Worm (Caenorhabditis elegans) whole organism, young adult: Measurements from ENCODE around the gene C55A6.7.

Source experiments
- B0019.2 ChIP-seq: fragments of 200-800 bp; sonication (Bioruptor generic); conservative IDR thresholded peaks from 2 replicates; pipeline ENCODE4 v1.3.6; 2022; ENCODE audit warnings: missing genetic modification reagents, missing genetic modification characterization, missing compliant biosample characterization
- B0261.1 ChIP-seq: sonication (generic microtip); optimal IDR thresholded peaks from 2 replicates; lab custom pipeline; 2016; ENCODE audit warnings: mild to moderate bottlenecking, missing genetic modification characterization, moderate library complexity, missing compliant biosample characterization
- D2030.7 ChIP-seq: fragments of 200-800 bp; sonication (Bioruptor generic); IDR thresholded peaks from 2 replicates; pipeline ENCODE4 v1.3.6; 2022; ENCODE audit warnings: missing genetic modification reagents, missing genetic modification characterization, missing compliant biosample characterization
- F10E7.11 ChIP-seq: sonication (generic microtip); optimal IDR thresholded peaks from 2 replicates; lab custom pipeline; 2017; ENCODE audit warnings: mild to moderate bottlenecking, missing genetic modification characterization, moderate library complexity, missing compliant biosample characterization
- F55B11.4 ChIP-seq: sonication (generic microtip); optimal IDR thresholded peaks from 2 replicates; lab custom pipeline; 2016; ENCODE audit warnings: missing compliant biosample characterization, missing genetic modification characterization, borderline replicate concordance; ENCODE audit not compliant: insufficient read depth
- K11D2.4 ChIP-seq: fragments of 200-800 bp; sonication (Bioruptor generic); IDR thresholded peaks from 2 replicates; pipeline ENCODE4 v1.3.6; 2022; ENCODE audit warnings: missing genetic modification reagents, missing genetic modification characterization, missing compliant biosample characterization
- T07F8.4 ChIP-seq: sonication (generic microtip); optimal IDR thresholded peaks from 2 replicates; lab custom pipeline; 2016; ENCODE audit warnings: mild to moderate bottlenecking, missing genetic modification characterization, moderate library complexity, missing compliant biosample characterization
- Y53G8AR.9 ChIP-seq: fragments of 200-800 bp; sonication (Bioruptor generic); conservative IDR thresholded peaks from 2 replicates; pipeline ENCODE4 v1.3.6; 2022; ENCODE audit warnings: missing genetic modification reagents, missing genetic modification characterization, missing compliant biosample characterization
- Y67H2A.10 ChIP-seq: fragments of 200-800 bp; sonication (Bioruptor generic); conservative IDR thresholded peaks from 2 replicates; pipeline ENCODE4 v1.3.6; 2022; ENCODE audit warnings: missing genetic modification reagents, missing genetic modification characterization, missing compliant biosample characterization
- Y79H2A.3 ChIP-seq: fragments of 200-800 bp; sonication (Bioruptor generic); conservative IDR thresholded peaks from 2 replicates; pipeline ENCODE4 v1.3.6; 2022; ENCODE audit warnings: missing genetic modification reagents, missing genetic modification characterization, missing compliant biosample characterization
- Y95B8A.8 ChIP-seq: fragments of 200-800 bp; sonication (Bioruptor generic); IDR thresholded peaks from 2 replicates; pipeline ENCODE4 v1.3.6; 2022; ENCODE audit warnings: missing genetic modification reagents, missing genetic modification characterization, missing compliant biosample characterization
- akir-1 ChIP-seq: fragments of 200-800 bp; sonication (Bioruptor generic); optimal IDR thresholded peaks from 2 replicates; lab custom pipeline; 2018; ENCODE audit warnings: mild to moderate bottlenecking, missing genetic modification characterization, moderate library complexity, missing compliant biosample characterization
- ama-1 ChIP-seq, 3 experiments: fragments of 150-350 bp in 1 of 3; sonication (generic microtip) in 2 of 3; optimal IDR thresholded peaks; 2 replicates each; lab custom pipeline; 2014 to 2018; ENCODE audit warnings: missing biosample characterization in 2 of 3, missing genetic modification characterization in 2 of 3, missing genetic modification reagents in 2 of 3
- attf-3 ChIP-seq: fragments of 200-800 bp; sonication (Bioruptor generic); conservative IDR thresholded peaks from 2 replicates; pipeline ENCODE4 v1.3.6; 2022; ENCODE audit warnings: missing genetic modification reagents, missing genetic modification characterization, missing compliant biosample characterization
- attf-5 ChIP-seq: fragments of 200-800 bp; sonication (Bioruptor generic); optimal IDR thresholded peaks from 2 replicates; lab custom pipeline; 2018; ENCODE audit warnings: mild to moderate bottlenecking, missing genetic modification characterization, missing compliant biosample characterization
- bed-1 ChIP-seq: fragments of 200-800 bp; sonication (Bioruptor generic); IDR thresholded peaks from 2 replicates; pipeline ENCODE4 v1.3.6; 2022; ENCODE audit warnings: missing genetic modification reagents, missing genetic modification characterization, missing compliant biosample characterization
- bed-2 ChIP-seq: fragments of 200-800 bp; sonication (Bioruptor generic); IDR thresholded peaks from 2 replicates; pipeline ENCODE4 v1.3.6; 2022; ENCODE audit warnings: missing genetic modification reagents, missing genetic modification characterization, missing compliant biosample characterization
- ccch-3 ChIP-seq: fragments of 200-800 bp; sonication (Bioruptor generic); optimal IDR thresholded peaks from 2 replicates; lab custom pipeline; 2018; ENCODE audit warnings: mild to moderate bottlenecking, missing genetic modification characterization, missing compliant biosample characterization
- cebp-2 ChIP-seq: fragments of 200-800 bp; sonication (Bioruptor generic); IDR thresholded peaks from 2 replicates; pipeline ENCODE4 v1.3.6; 2022; ENCODE audit warnings: missing genetic modification characterization, missing compliant biosample characterization
- ceh-27 ChIP-seq: fragments of 200-800 bp; sonication (Bioruptor generic); optimal IDR thresholded peaks from 2 replicates; lab custom pipeline; 2018; ENCODE audit warnings: mild to moderate bottlenecking, missing genetic modification characterization, moderate library complexity, missing compliant biosample characterization
- ceh-40 ChIP-seq: fragments of 200-800 bp; sonication (Bioruptor generic); IDR thresholded peaks from 2 replicates; pipeline ENCODE4 v1.3.6; 2022; ENCODE audit warnings: missing genetic modification characterization, missing compliant biosample characterization
- ceh-79 ChIP-seq: sonication (generic microtip); optimal IDR thresholded peaks from 2 replicates; lab custom pipeline; 2017; ENCODE audit warnings: mild to moderate bottlenecking, missing genetic modification characterization, missing compliant biosample characterization
- chd-7 ChIP-seq: sonication (generic microtip); optimal IDR thresholded peaks from 2 replicates; lab custom pipeline; 2016; ENCODE audit warnings: mild to moderate bottlenecking, missing genetic modification characterization, moderate library complexity, missing compliant biosample characterization
- dpl-1 ChIP-seq: fragments of 150-350 bp; optimal IDR thresholded peaks from 2 replicates; lab custom pipeline; 2014; ENCODE audit warnings: missing biosample characterization, missing genetic modification reagents, missing genetic modification characterization
- egl-44 ChIP-seq: fragments of 200-800 bp; sonication (Bioruptor generic); IDR thresholded peaks from 2 replicates; pipeline ENCODE4 v1.3.6; 2022; ENCODE audit warnings: missing genetic modification reagents, missing genetic modification characterization, missing compliant biosample characterization
- fkh-3 ChIP-seq: sonication (generic microtip); optimal IDR thresholded peaks from 2 replicates; lab custom pipeline; 2016; ENCODE audit warnings: mild to moderate bottlenecking, missing genetic modification characterization, missing compliant biosample characterization
- hlh-26 ChIP-seq: fragments of 200-800 bp; sonication (Bioruptor generic); conservative IDR thresholded peaks from 2 replicates; pipeline ENCODE4 v1.3.6; 2022; ENCODE audit warnings: missing genetic modification reagents, missing genetic modification characterization, missing compliant biosample characterization
- hmg-1.2 ChIP-seq: fragments of 200-800 bp; sonication (Bioruptor generic); IDR thresholded peaks from 2 replicates; pipeline ENCODE4 v1.3.6; 2022; ENCODE audit warnings: missing genetic modification reagents, missing genetic modification characterization, missing compliant biosample characterization
- hsf-1 ChIP-seq: fragments of 200-800 bp; sonication (Bioruptor generic); IDR thresholded peaks from 2 replicates; pipeline ENCODE4 v1.3.6; 2022; ENCODE audit warnings: missing genetic modification reagents, missing genetic modification characterization, missing compliant biosample characterization
- lag-1 ChIP-seq: fragments of 200-800 bp; sonication (Bioruptor generic); IDR thresholded peaks from 2 replicates; pipeline ENCODE4 v1.3.6; 2022; ENCODE audit warnings: missing genetic modification reagents, missing genetic modification characterization, missing compliant biosample characterization
- lsl-1 ChIP-seq: fragments of 200-800 bp; sonication (Bioruptor generic); optimal IDR thresholded peaks from 2 replicates; lab custom pipeline; 2018; ENCODE audit warnings: mild to moderate bottlenecking, missing genetic modification characterization, moderate library complexity, missing compliant biosample characterization
- mes-4 ChIP-seq: sonication (generic microtip); optimal IDR thresholded peaks from 2 replicates; lab custom pipeline; 2016; ENCODE audit warnings: missing genotype, missing genetic modification characterization, missing compliant biosample characterization
- nhr-179 ChIP-seq: sonication (generic microtip); optimal IDR thresholded peaks from 2 replicates; lab custom pipeline; 2016; ENCODE audit warnings: mild to moderate bottlenecking, missing genetic modification characterization, missing compliant biosample characterization
- rpc-1 ChIP-seq, 2 experiments: fragments of 150-350 bp in 1 of 2; sonication (generic microtip) in 1 of 2; optimal IDR thresholded peaks; 2 replicates each; lab custom pipeline; 2014 to 2018; ENCODE audit warnings: missing biosample characterization in 1 of 2, missing genetic modification characterization in 1 of 2, missing genetic modification reagents in 1 of 2, missing genotype in 1 of 2
- sdz-38 ChIP-seq: sonication (generic microtip); optimal IDR thresholded peaks from 2 replicates; lab custom pipeline; 2016; ENCODE audit warnings: missing genotype, missing genetic modification characterization, missing compliant biosample characterization
- snpc-3.4 ChIP-seq: sonication (generic microtip); optimal IDR thresholded peaks from 2 replicates; lab custom pipeline; 2017; ENCODE audit warnings: missing genetic modification characterization, mild to moderate bottlenecking, missing compliant biosample characterization, antibody characterized with exemption, moderate library complexity, missing genotype, missing genetic modification reagents
- snpc-4 ChIP-seq, 5 experiments: fragments of 150-350 bp in 1 of 5; sonication (generic microtip) in 4 of 5; optimal IDR thresholded peaks; 2 replicates each; lab custom pipeline; 2014 to 2018; ENCODE audit warnings: missing genetic modification characterization in 5 of 5, missing biosample characterization in 3 of 5, antibody characterized with exemption in 2 of 5, mild to moderate bottlenecking in 2 of 5, missing compliant biosample characterization in 2 of 5, missing genotype in 2 of 5, moderate library complexity in 2 of 5, missing genetic modification reagents in 1 of 5
- somi-1 ChIP-seq: fragments of 200-800 bp; sonication (Bioruptor generic); optimal IDR thresholded peaks from 2 replicates; lab custom pipeline; 2018; ENCODE audit warnings: mild to moderate bottlenecking, missing genetic modification characterization, missing compliant biosample characterization
- xnd-1 ChIP-seq: sonication (generic microtip); optimal IDR thresholded peaks from 2 replicates; lab custom pipeline; 2016; ENCODE audit warnings: missing genotype, missing genetic modification reagents, missing genetic modification characterization, missing compliant biosample characterization
- ztf-18 ChIP-seq: sonication (generic microtip); optimal IDR thresholded peaks from 2 replicates; lab custom pipeline; 2016; ENCODE audit warnings: missing genotype, mild to moderate bottlenecking, missing genetic modification characterization, missing compliant biosample characterization
- ztf-28 ChIP-seq: fragments of 200-800 bp; sonication (Bioruptor generic); IDR thresholded peaks from 2 replicates; pipeline ENCODE4 v1.3.6; 2022; ENCODE audit warnings: missing genetic modification reagents, missing genetic modification characterization, missing compliant biosample characterization
- ztf-3 ChIP-seq: fragments of 200-800 bp; sonication (Bioruptor generic); optimal IDR thresholded peaks from 2 replicates; lab custom pipeline; 2018; ENCODE audit warnings: mild to moderate bottlenecking, missing genetic modification characterization, missing compliant biosample characterization

Gene C55A6.7

DNA sequence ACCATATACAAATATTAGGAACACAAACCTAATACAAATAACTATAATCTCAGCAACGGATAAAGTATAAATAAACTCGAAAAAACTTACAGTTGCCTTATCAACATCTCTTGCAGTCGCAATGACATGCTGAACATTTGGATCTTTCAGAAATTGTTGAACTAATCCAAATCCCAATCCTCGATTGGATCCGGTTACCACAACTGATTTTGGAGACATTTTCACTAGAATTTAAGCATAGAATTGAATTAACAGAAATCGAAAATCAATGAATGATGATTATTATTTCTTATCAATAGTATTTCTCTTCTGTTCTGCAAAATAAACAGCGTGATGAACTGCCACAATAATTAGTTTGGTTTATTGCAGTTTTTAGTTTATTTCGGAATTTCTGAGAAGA lies at the start of gene C55A6.7, which contains the start of gene C55A6.11:
C55A6.7 (minus strand) TSS at position 316 of the 400 bp plus-strand sequence.
C55A6.11 (plus strand) TSS at position 301 of the 400 bp plus-strand sequence.
- TF ChIP-seq ztf-18 (tag; lab: Kevin White, UChicago): no peak
- TF ChIP-seq ztf-3 (GFP tag; lab: Kevin White, UChicago): no peak
- TF ChIP-seq hlh-26 (GFP tag; lab: Robert Waterston, UW): no peak
- no peak for TF ChIP-seq ama-1 (optimal IDR thresholded peaks at IDR 0.05; lab: Kevin White, UChicago)
- TF ChIP-seq ama-1 (GFP tag; optimal IDR thresholded peaks at IDR 0.05; lab: Kevin White, UChicago): no peak
- no peak for TF ChIP-seq akir-1
- TF ChIP-seq mes-4 (tag; lab: Kevin White, UChicago): no peak
- no peak for TF ChIP-seq rpc-1 (optimal IDR thresholded peaks at IDR 0.05; lab: Kevin White, UChicago)
- TF ChIP-seq rpc-1 (tag; optimal IDR thresholded peaks at IDR 0.05; lab: Kevin White, UChicago): no peak
- TF ChIP-seq Y67H2A.10 (GFP tag; lab: Robert Waterston, UW): no peak
- TF ChIP-seq nhr-179 (tag; lab: Kevin White, UChicago): no peak
- TF ChIP-seq ccch-3: no peak
- TF ChIP-seq fkh-3 (tag; lab: Kevin White, UChicago): no peak
- no peak for TF ChIP-seq egl-44 (GFP tag; lab: Robert Waterston, UW)

DNA sequence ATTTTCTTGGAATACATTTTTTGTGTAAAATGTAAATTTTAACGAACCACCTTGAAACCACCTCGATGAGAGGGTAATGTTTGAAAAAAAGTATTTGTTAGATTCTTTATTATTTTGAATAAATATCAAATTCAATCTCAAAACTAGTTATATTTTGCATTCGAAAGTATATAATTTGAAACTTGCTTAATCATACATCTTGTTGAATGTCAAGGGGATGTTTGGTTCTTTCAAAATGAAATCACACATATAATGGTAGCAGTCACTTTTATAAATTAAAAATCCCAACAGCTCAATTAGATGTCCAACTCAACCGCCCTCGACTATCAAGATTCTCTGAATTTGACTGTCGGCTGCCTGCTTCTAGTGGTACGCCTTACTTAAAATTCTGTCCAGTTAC lies 44.2 kb upstream of the C55A6.7 start, which contains the start of gene srx-87:
srx-87 (plus strand) TSS at position 301 of the 400 bp plus-strand sequence.
- no peak for TF ChIP-seq ceh-79 (tag; lab: Kevin White, UChicago)
- TF ChIP-seq B0261.1 (tag; lab: Kevin White, UChicago): no peak
- TF ChIP-seq sdz-38: no peak
- TF ChIP-seq ztf-18 (tag; lab: Kevin White, UChicago): no peak
- TF ChIP-seq rpc-1 (optimal IDR thresholded peaks at IDR 0.05; lab: Kevin White, UChicago): no peak
- TF ChIP-seq rpc-1 (tag; optimal IDR thresholded peaks at IDR 0.05; lab: Kevin White, UChicago): no peak
- TF ChIP-seq K11D2.4: no peak
- no peak for TF ChIP-seq bed-1 (GFP tag; lab: Robert Waterston, UW)

DNA sequence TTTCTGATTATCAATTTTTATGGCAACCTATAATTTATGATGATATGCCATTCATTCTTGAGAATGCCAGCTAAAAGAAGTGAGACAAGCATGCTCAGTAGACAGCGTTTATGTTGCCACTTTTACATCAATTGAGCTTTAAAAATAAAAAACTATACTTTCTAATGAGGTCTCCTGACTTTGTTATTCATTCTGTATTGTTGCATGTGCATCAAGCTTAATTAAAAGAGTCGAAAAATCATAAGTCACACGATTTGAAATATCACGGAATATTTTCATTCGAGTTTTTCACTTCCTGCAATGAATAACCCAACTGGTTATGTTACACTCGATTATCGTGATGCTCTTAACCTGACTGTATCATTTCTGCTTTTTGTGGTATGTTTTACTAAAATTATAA lies 42.3 kb upstream of the C55A6.7 start, which contains the start of gene srx-86:
srx-86 (plus strand) TSS at position 301 of the 400 bp plus-strand sequence.
- TF ChIP-seq attf-5: no peak
- TF ChIP-seq F55B11.4 (tag; lab: Kevin White, UChicago): no peak
- TF ChIP-seq nhr-179 (tag; lab: Kevin White, UChicago): no peak
- no peak for TF ChIP-seq bed-2 (GFP tag; lab: Robert Waterston, UW)
- no peak for TF ChIP-seq lag-1 (GFP tag; lab: Robert Waterston, UW)
- TF ChIP-seq Y79H2A.3 (GFP tag; lab: Robert Waterston, UW): no peak
- TF ChIP-seq ceh-27 (GFP tag; lab: Kevin White, UChicago): no peak
- no peak for TF ChIP-seq Y53G8AR.9
- no peak for TF ChIP-seq ceh-40 (GFP tag; lab: Robert Waterston, UW)
- TF ChIP-seq somi-1 (GFP tag; lab: Kevin White, UChicago): no peak
- TF ChIP-seq F10E7.11 (tag; lab: Kevin White, UChicago): no peak
- no peak for TF ChIP-seq ceh-79 (tag; lab: Kevin White, UChicago)
- TF ChIP-seq dpl-1 (GFP tag; lab: Kevin White, UChicago): no peak
- TF ChIP-seq attf-3 (GFP tag; lab: Robert Waterston, UW): no peak
- no peak for TF ChIP-seq bed-1 (GFP tag; lab: Robert Waterston, UW)

DNA sequence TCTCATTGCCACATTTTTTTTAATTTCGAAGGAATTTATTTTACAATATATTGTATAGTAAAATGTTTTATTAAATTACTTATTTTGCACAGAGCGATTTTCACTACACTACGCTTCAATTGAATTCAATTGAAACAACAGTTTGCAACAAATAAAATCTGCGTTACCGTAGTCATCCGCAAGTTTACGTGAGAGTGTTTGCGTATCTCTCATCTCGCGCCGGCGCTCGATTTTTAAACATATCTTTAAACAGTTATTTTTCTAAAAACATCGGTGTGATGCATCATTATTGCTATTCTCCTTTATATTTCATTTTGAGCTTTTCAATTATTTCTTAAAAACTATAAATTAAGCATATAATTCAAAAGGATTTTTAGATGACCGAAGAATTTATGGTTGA lies 33.9 kb upstream of the C55A6.7 start, which contains the start of gene duo-1:
duo-1 (plus strand) TSS at position 371 of the 400 bp plus-strand sequence.
- no peak for TF ChIP-seq hsf-1 (GFP tag; lab: Robert Waterston, UW)
- TF ChIP-seq snpc-3.4: peak; percentile 49
- peak; percentile 80 for TF ChIP-seq lsl-1 (GFP tag; lab: Kevin White, UChicago)
- TF ChIP-seq hmg-1.2 (GFP tag; lab: Robert Waterston, UW): peak; percentile 28; the same call in 1 of the 2 replicates
- no peak for TF ChIP-seq snpc-4 (GFP tag; optimal IDR thresholded peaks at IDR 0.05; lab: Kevin White, UChicago)
- TF ChIP-seq snpc-4 (tag; optimal IDR thresholded peaks at IDR 0.05; lab: Kevin White, UChicago): peak in 1 of 4 experiments; percentile 49
- no peak for TF ChIP-seq cebp-2 (GFP tag; lab: Robert Waterston, UW)
- no peak for TF ChIP-seq T07F8.4 (tag; lab: Kevin White, UChicago)
- TF ChIP-seq F10E7.11 (tag; lab: Kevin White, UChicago): no peak
- TF ChIP-seq xnd-1 (tag; lab: Kevin White, UChicago): peak; percentile 86
- no peak for TF ChIP-seq somi-1 (GFP tag; lab: Kevin White, UChicago)
- TF ChIP-seq chd-7 (tag; lab: Kevin White, UChicago): no peak
- TF ChIP-seq dpl-1 (GFP tag; lab: Kevin White, UChicago): peak; percentile 82
- TF ChIP-seq Y95B8A.8 (GFP tag; lab: Robert Waterston, UW): no peak
- TF ChIP-seq ztf-28: no peak
- no peak for TF ChIP-seq B0019.2 (GFP tag; lab: Robert Waterston, UW)
- peak; percentile 64 for TF ChIP-seq D2030.7
